Worm (Caenorhabditis elegans) whole organism, mixed stage, embryonic: ENCODE data around the gene srbc-42.

Source experiments
- ces-1 ChIP-seq: fragments of 150-350 bp; optimal IDR thresholded peaks from 2 replicates; lab custom pipeline; 2014; ENCODE audit warnings: missing biosample characterization, missing genetic modification reagents, missing genetic modification characterization
- cnd-1 ChIP-seq: fragments of 200-800 bp; sonication (Bioruptor generic); optimal IDR thresholded peaks from 2 replicates; lab custom pipeline; 2018; ENCODE audit warnings: mild to moderate bottlenecking, missing genetic modification characterization, missing compliant biosample characterization
- flh-1 ChIP-seq: fragments of 200-800 bp; sonication (Bioruptor generic); optimal IDR thresholded peaks from 2 replicates; lab custom pipeline; 2018; ENCODE audit warnings: mild to moderate bottlenecking, missing genetic modification characterization, moderate library complexity, missing compliant biosample characterization
- lin-13 ChIP-seq: fragments of 150-350 bp; optimal IDR thresholded peaks from 2 replicates; lab custom pipeline; 2014; ENCODE audit warnings: missing biosample characterization, missing genetic modification characterization
- lsy-2 ChIP-seq: fragments of 150-350 bp; optimal IDR thresholded peaks from 2 replicates; lab custom pipeline; 2014; ENCODE audit warnings: missing biosample characterization, missing genetic modification characterization
- mab-5 ChIP-seq: fragments of 150-350 bp; optimal IDR thresholded peaks from 2 replicates; lab custom pipeline; 2014; ENCODE audit warnings: missing biosample characterization, missing genetic modification characterization
- mep-1 ChIP-seq: fragments of 150-350 bp; optimal IDR thresholded peaks from 2 replicates; lab custom pipeline; 2017; ENCODE audit warnings: missing biosample characterization, missing genetic modification reagents, missing genetic modification characterization, inconsistent platforms
- mls-2 ChIP-seq: sonication (generic microtip); optimal IDR thresholded peaks from 2 replicates; lab custom pipeline; 2016; ENCODE audit warnings: mild to moderate bottlenecking, missing genetic modification characterization, moderate library complexity, missing compliant biosample characterization
- nhr-12 ChIP-seq: fragments of 150-350 bp; optimal IDR thresholded peaks from 2 replicates; lab custom pipeline; 2014; ENCODE audit warnings: missing biosample characterization, missing genetic modification characterization
- nhr-28 ChIP-seq: fragments of 150-350 bp; optimal IDR thresholded peaks from 2 replicates; lab custom pipeline; 2014; ENCODE audit warnings: missing biosample characterization, missing genetic modification characterization
- nhr-76 ChIP-seq: sonication (generic microtip); optimal IDR thresholded peaks from 2 replicates; lab custom pipeline; 2017; ENCODE audit warnings: missing biosample characterization, missing genetic modification characterization
- snpc-4 ChIP-seq: fragments of 150-350 bp; optimal IDR thresholded peaks from 2 replicates; lab custom pipeline; 2014; ENCODE audit warnings: missing biosample characterization, missing genetic modification characterization
- unc-62 ChIP-seq: fragments of 150-350 bp; optimal IDR thresholded peaks from 2 replicates; lab custom pipeline; 2014; ENCODE audit warnings: missing biosample characterization, missing genetic modification reagents, missing genetic modification characterization
- ztf-11 ChIP-seq: fragments of 150-350 bp; optimal IDR thresholded peaks from 2 replicates; lab custom pipeline; 2014; ENCODE audit warnings: missing biosample characterization, missing genetic modification characterization

ce11 chrV:2183162-2183561 lies 7.9 kb downstream of the srbc-42 start, which contains the start of gene cyp-33C2:
- no peak for TF ChIP-seq snpc-4
- no peak for TF ChIP-seq ces-1 (GFP tag; lab: Kevin White, UChicago)
- no peak for TF ChIP-seq flh-1
- no peak for TF ChIP-seq nhr-28 (tag; lab: Kevin White, UChicago)
- no peak for TF ChIP-seq nhr-12
- TF ChIP-seq mls-2 (tag; lab: Kevin White, UChicago), result no peak
- no peak for TF ChIP-seq unc-62 (GFP tag; lab: Kevin White, UChicago)
- no peak for TF ChIP-seq lin-13 (tag; lab: Kevin White, UChicago)
- TF ChIP-seq cnd-1 (tag; lab: Kevin White, UChicago), result no peak
- TF ChIP-seq ztf-11 (tag; lab: Kevin White, UChicago), result no peak
- no peak for TF ChIP-seq lsy-2 (tag; lab: Kevin White, UChicago)
- no peak for TF ChIP-seq nhr-76 (tag; lab: Kevin White, UChicago)
- TF ChIP-seq mep-1, result no peak
- TF ChIP-seq mab-5 (tag; lab: Kevin White, UChicago), result no peak
